Worm (Caenorhabditis elegans) whole organism, mixed stage, embryonic: ENCODE data around the gene W01C8.1.

Experiments used
- lsy-2 ChIP-seq: fragments of 150-350 bp; optimal IDR thresholded peaks from 2 replicates; lab custom pipeline; 2014; ENCODE audit warnings: missing biosample characterization, missing genetic modification characterization
- unc-39 ChIP-seq: fragments of 150-350 bp; optimal IDR thresholded peaks from 2 replicates; lab custom pipeline; 2014; ENCODE audit warnings: missing biosample characterization, missing genetic modification characterization
- unc-62 ChIP-seq: fragments of 150-350 bp; optimal IDR thresholded peaks from 2 replicates; lab custom pipeline; 2014; ENCODE audit warnings: missing biosample characterization, missing genetic modification reagents, missing genetic modification characterization

- TF ChIP-seq unc-39 (tag; lab: Kevin White, UChicago) (no peak), lsy-2 (tag; lab: Kevin White, UChicago) (no peak), unc-62 (GFP tag; lab: Kevin White, UChicago) (no peak)
These were observed 44.3 kb upstream of the W01C8.1 start, which contains the start of gene srv-7 for ce11 chrX:5647884-5648283.
